Worm (Caenorhabditis elegans): Measurements from ENCODE around the gene F21H12.3.

The F21H12.3 gene

ce11 chrII:6091380-6091779, 8.7 kb downstream of the F21H12.3 start, which contains the start of the genes fbf-2 and nspg-3:
TSS of gene fbf-2 (minus strand) at chrII:6091480.
TSS of gene nspg-3 (plus strand) at chrII:6091767.
- no peak for TF ChIP-seq nhr-12 (tag; optimal IDR thresholded peaks at IDR 0.05)
- no peak for TF ChIP-seq lin-14 (GFP tag; optimal IDR thresholded peaks at IDR 0.05)
- no peak for TF ChIP-seq elt-2 (tag; optimal IDR thresholded peaks at IDR 0.05)
- no peak for TF ChIP-seq hpl-2 (GFP tag; optimal IDR thresholded peaks at IDR 0.05)
- TF ChIP-seq ets-5 (GFP tag; IDR thresholded peaks at IDR 0.05) = no peak
- TF ChIP-seq ztf-4 (tag; optimal IDR thresholded peaks at IDR 0.05) = no peak
- TF ChIP-seq lin-13 (GFP tag; optimal IDR thresholded peaks at IDR 0.05) = no peak
- TF ChIP-seq nhr-84 (tag; optimal IDR thresholded peaks at IDR 0.05) = no peak
- TF ChIP-seq isw-1 (GFP tag; IDR thresholded peaks at IDR 0.05) = no peak
- TF ChIP-seq sox-4 (tag; optimal IDR thresholded peaks at IDR 0.05) = no peak
- TF ChIP-seq C34B4.2 (tag; optimal IDR thresholded peaks at IDR 0.05) = no peak
- no peak for TF ChIP-seq unc-86 (tag; optimal IDR thresholded peaks at IDR 0.05)
- TF ChIP-seq pqm-1 (tag; optimal IDR thresholded peaks at IDR 0.05) = no peak
- TF ChIP-seq fkh-10 (GFP tag; optimal IDR thresholded peaks at IDR 0.05) = no peak

- TF ChIP-seq nhr-28 (tag; optimal IDR thresholded peaks at IDR 0.05) (no peak), ceh-90 (tag; optimal IDR thresholded peaks at IDR 0.05) (peak; percentile 80), nhr-20 (tag; optimal IDR thresholded peaks at IDR 0.05) (peak; percentile 66), fkh-8 (tag; optimal IDR thresholded peaks at IDR 0.05) (peak; percentile 53), snu-23 (GFP tag; optimal IDR thresholded peaks at IDR 0.05) (peak; percentile 74), pax-3 (tag; optimal IDR thresholded peaks at IDR 0.05) (peak; percentile 45), zip-4 (GFP tag; optimal IDR thresholded peaks at IDR 0.05) (no peak), C04F5.9 (tag; optimal IDR thresholded peaks at IDR 0.05) (peak; percentile 50), fkh-10 (GFP tag; optimal IDR thresholded peaks at IDR 0.05) (no peak), lin-15B (tag; optimal IDR thresholded peaks at IDR 0.05) (peak; percentile 6), skn-1 (tag; optimal IDR thresholded peaks at IDR 0.05) (peak; percentile 72), nhr-19 (GFP tag; conservative IDR thresholded peaks at IDR 0.05) (peak; percentile 59), lir-3 (tag; optimal IDR thresholded peaks at IDR 0.05; ENCODE audit: poor library complexity) (peak; percentile 89), aha-1 (tag; optimal IDR thresholded peaks at IDR 0.05) (no peak), unc-86 (tag; optimal IDR thresholded peaks at IDR 0.05) (peak; percentile 34), ztf-11 (tag; optimal IDR thresholded peaks at IDR 0.05) (peak in 1 of 2 experiments; percentile 82), rnt-1 (tag; optimal IDR thresholded peaks at IDR 0.05) (peak; percentile 94), irx-1 (tag; optimal IDR thresholded peaks at IDR 0.05) (peak; percentile 58), blmp-1 (tag; optimal IDR thresholded peaks at IDR 0.05) (peak; percentile 56), elt-3 (tag; optimal IDR thresholded peaks at IDR 0.05) (peak in 1 of 6 experiments; percentile 0), mab-9 (GFP tag; IDR thresholded peaks at IDR 0.05) (0 out of 2 replicates have a peak, but pooled peaks have one; percentile 33), swsn-7 (tag; optimal IDR thresholded peaks at IDR 0.05) (peak; percentile 60), lin-13 (GFP tag; optimal IDR thresholded peaks at IDR 0.05) (peak; percentile 21), lsy-2 (tag; optimal IDR thresholded peaks at IDR 0.05) (peak; percentile 63 to 73), fos-1 (tag; optimal IDR thresholded peaks at IDR 0.05) (no peak), hlh-17 (GFP tag; optimal IDR thresholded peaks at IDR 0.05; ENCODE audit: borderline replicate concordance) (no peak), efl-1 (optimal IDR thresholded peaks at IDR 0.05) (peak; percentile 70 to 75), efl-1 (GFP tag; optimal IDR thresholded peaks at IDR 0.05 in 1 of 2) (peak; percentile 71 to 96), C16A3.4 (tag; optimal IDR thresholded peaks at IDR 0.05) (peak; percentile 32), fkh-4 (tag; optimal IDR thresholded peaks at IDR 0.05; ENCODE audit: borderline replicate concordance) (peak; percentile 66), dsc-1 (tag; optimal IDR thresholded peaks at IDR 0.05) (peak; percentile 74), nhr-71 (tag; optimal IDR thresholded peaks at IDR 0.05) (peak; percentile 78), lin-35 (GFP tag; optimal IDR thresholded peaks at IDR 0.05) (peak; percentile 60 to 71), lin-14 (GFP tag; optimal IDR thresholded peaks at IDR 0.05) (peak; percentile 76), mep-1 (tag; optimal IDR thresholded peaks at IDR 0.05) (peak; percentile 42), pqm-1 (tag; optimal IDR thresholded peaks at IDR 0.05) (no peak), dpl-1 (GFP tag; optimal IDR thresholded peaks at IDR 0.05) (peak; percentile 53 to 75 (median 67)), ceh-82 (tag; optimal IDR thresholded peaks at IDR 0.05) (peak; percentile 33 to 52 (median 42)), nhr-85 (tag) (peak; percentile 82), nhr-84 (tag; optimal IDR thresholded peaks at IDR 0.05) (no peak), nhr-90 (tag; optimal IDR thresholded peaks at IDR 0.05; ENCODE audit: poor library complexity) (peak; percentile 73), xbp-1 (tag; optimal IDR thresholded peaks at IDR 0.05) (peak; percentile 66)
These were observed 14.7 kb downstream of the F21H12.3 start, which contains the start of the genes tpp-2 and rbbp-5 for ce11 chrII:6097441-6097840. TSS of gene tpp-2 (minus strand) at chrII:6097597. TSS of gene rbbp-5 (plus strand) at chrII:6097830.

Measured in whole organism, L1 larva.